Worm (Caenorhabditis elegans) whole organism, L4 larva: ENCODE measurements around the gene gem-1.

Source experiments
- T26A8.4 ChIP-seq: fragments of 200-800 bp; sonication (Bioruptor generic); IDR thresholded peaks from 2 replicates; pipeline ENCODE4 v1.3.6; 2022; ENCODE audit warnings: missing genetic modification characterization, missing compliant biosample characterization
- ceh-82 ChIP-seq: sonication (generic microtip); optimal IDR thresholded peaks from 2 replicates; lab custom pipeline; 2017; ENCODE audit warnings: missing biosample characterization, missing genetic modification characterization
- dmd-8 ChIP-seq: fragments of 200-800 bp; sonication (Bioruptor generic); IDR thresholded peaks from 2 replicates; pipeline ENCODE4 v1.3.6; 2022; ENCODE audit warnings: missing genetic modification characterization, missing compliant biosample characterization
- fos-1 ChIP-seq: fragments of 150-350 bp; optimal IDR thresholded peaks from 2 replicates; lab custom pipeline; 2014; ENCODE audit warnings: missing biosample characterization, missing genetic modification characterization
- skn-1 ChIP-seq: fragments of 150-350 bp; optimal IDR thresholded peaks from 2 replicates; lab custom pipeline; 2014; ENCODE audit warnings: missing biosample characterization, missing genetic modification characterization
- spr-1 ChIP-seq: sonication (generic microtip); optimal IDR thresholded peaks from 2 replicates; lab custom pipeline; 2016; ENCODE audit warnings: mild to moderate bottlenecking, missing genetic modification characterization, missing compliant biosample characterization
- unc-130 ChIP-seq: sonication (generic microtip); optimal IDR thresholded peaks from 2 replicates; lab custom pipeline; 2016; ENCODE audit warnings: missing genetic modification reagents, missing genetic modification characterization, missing compliant biosample characterization

DNA sequence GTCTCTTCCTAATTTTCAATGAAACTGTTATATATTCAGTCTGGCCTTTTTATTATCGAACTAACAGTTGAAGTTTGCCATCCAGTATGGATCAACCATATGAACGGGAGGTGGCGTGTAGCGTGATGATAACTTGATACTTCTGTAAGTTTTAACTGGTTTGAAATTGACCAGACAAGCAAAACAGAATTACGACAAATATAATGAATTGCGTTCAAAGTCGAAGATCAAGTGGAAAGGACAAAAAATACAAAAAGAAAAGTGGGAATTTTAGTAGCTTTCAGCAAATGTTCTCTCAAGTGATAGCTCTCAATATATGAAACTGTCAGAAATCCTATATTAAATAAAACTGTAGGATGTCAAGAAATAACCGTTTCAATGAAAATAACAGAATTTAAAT is at the start of gene gem-1, which contains the start of gene C49F8.14:
- TF ChIP-seq fos-1 (tag; lab: Kevin White, UChicago) (no peak), dmd-8 (no peak), ceh-82 (tag; lab: Kevin White, UChicago) (no peak), spr-1 (tag; lab: Kevin White, UChicago) (no peak), T26A8.4 (no peak), skn-1 (tag; lab: Kevin White, UChicago) (no peak), unc-130 (GFP tag; lab: Kevin White, UChicago) (no peak)
